Worm (Caenorhabditis elegans) whole organism, mixed stage, embryonic: ENCODE measurements around the gene C25A8.2.

Experiments
- elt-1 ChIP-seq: sonication (generic microtip); optimal IDR thresholded peaks from 2 replicates; lab custom pipeline; 2017; ENCODE audit warnings: missing genetic modification characterization, mild to moderate bottlenecking, missing compliant biosample characterization, antibody characterized with exemption, moderate library complexity, borderline replicate concordance; ENCODE audit not compliant: insufficient read depth
- ham-2 ChIP-seq: fragments of 200-800 bp; sonication (Bioruptor generic); optimal IDR thresholded peaks from 2 replicates; lab custom pipeline; 2018; ENCODE audit warnings: mild to moderate bottlenecking, missing genetic modification characterization, missing compliant biosample characterization
- mls-2 ChIP-seq: sonication (generic microtip); optimal IDR thresholded peaks from 2 replicates; lab custom pipeline; 2016; ENCODE audit warnings: mild to moderate bottlenecking, missing genetic modification characterization, moderate library complexity, missing compliant biosample characterization
- nhr-76 ChIP-seq: sonication (generic microtip); optimal IDR thresholded peaks from 2 replicates; lab custom pipeline; 2017; ENCODE audit warnings: missing biosample characterization, missing genetic modification characterization
- snpc-4 ChIP-seq: fragments of 150-350 bp; optimal IDR thresholded peaks from 2 replicates; lab custom pipeline; 2014; ENCODE audit warnings: missing biosample characterization, missing genetic modification characterization
- ztf-11 ChIP-seq: fragments of 150-350 bp; optimal IDR thresholded peaks from 2 replicates; lab custom pipeline; 2014; ENCODE audit warnings: missing biosample characterization, missing genetic modification characterization

ce11 chrIV:7049672-7050206, 40.1 kb downstream of the C25A8.2 start, which contains the start of gene nhr-105:
- no peak for TF ChIP-seq elt-1
- TF ChIP-seq mls-2 (tag; lab: Kevin White, UChicago) = no peak
- no peak for TF ChIP-seq ham-2 (GFP tag; lab: Kevin White, UChicago)
- TF ChIP-seq ztf-11 (tag; lab: Kevin White, UChicago) = no peak
- no peak for TF ChIP-seq snpc-4 (tag; lab: Kevin White, UChicago)
- TF ChIP-seq nhr-76 = no peak
